Worm (Caenorhabditis elegans) whole organism, L4/young adult: ENCODE data around the gene srlf-15.

Experiments used
- W03F9.2 ChIP-seq: fragments of 150-350 bp; optimal IDR thresholded peaks from 2 replicates; lab custom pipeline; 2014; ENCODE audit warnings: missing biosample characterization, missing genetic modification characterization
- dao-5 ChIP-seq: sonication (generic microtip); optimal IDR thresholded peaks from 2 replicates; lab custom pipeline; 2016; ENCODE audit warnings: missing genotype, missing genetic modification characterization, moderate library complexity, missing compliant biosample characterization
- him-1 ChIP-seq: sonication (generic microtip); optimal IDR thresholded peaks from 2 replicates; lab custom pipeline; 2016; ENCODE audit warnings: missing genotype, missing genetic modification reagents, missing genetic modification characterization, missing compliant biosample characterization

srlf-15 gene

ce11 chrII:11016435-11016834, 19.4 kb upstream of the srlf-15 start:
- no peak for TF ChIP-seq W03F9.2 (tag; lab: Kevin White, UChicago)
- no peak for TF ChIP-seq him-1 (tag; lab: Kevin White, UChicago)

- no peak for TF ChIP-seq W03F9.2 (tag; lab: Kevin White, UChicago)
- no peak for TF ChIP-seq him-1 (tag; lab: Kevin White, UChicago)
- TF ChIP-seq dao-5 (tag; lab: Kevin White, UChicago) = no peak
Measured at ce11 chrII:11016835-11016883, 19.2 kb upstream of the srlf-15 start, which contains the start of gene ram-2. Gene ram-2 (minus strand): TSS chrII:11016881.

DNA sequence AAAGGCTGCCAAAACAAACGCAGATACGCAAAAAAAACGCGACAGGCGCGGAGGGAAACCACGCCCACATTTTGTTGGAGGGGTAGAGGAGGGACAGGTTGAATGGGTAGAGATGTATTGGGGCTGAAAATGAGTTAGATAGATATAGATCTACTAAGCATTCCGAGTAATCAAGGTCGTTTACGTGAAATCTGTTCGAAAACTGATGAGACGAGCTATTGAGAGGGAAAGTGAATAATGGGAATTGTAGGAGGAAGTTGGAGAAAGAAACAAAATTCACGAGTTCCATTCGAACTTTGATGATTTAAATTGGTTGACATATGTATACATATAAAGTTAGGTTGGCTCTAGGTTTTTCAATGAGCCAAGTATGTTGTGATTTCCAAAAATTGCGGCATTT, 19.0 kb upstream of the srlf-15 start:
- TF ChIP-seq dao-5 (tag; lab: Kevin White, UChicago) (no peak), him-1 (tag; lab: Kevin White, UChicago) (no peak), W03F9.2 (tag; lab: Kevin White, UChicago) (no peak)

ce11 chrII:11020707-11021106, 15.2 kb upstream of the srlf-15 start:
- TF ChIP-seq W03F9.2 (tag; lab: Kevin White, UChicago) (no peak), dao-5 (tag; lab: Kevin White, UChicago) (no peak), him-1 (tag; lab: Kevin White, UChicago) (no peak)

DNA sequence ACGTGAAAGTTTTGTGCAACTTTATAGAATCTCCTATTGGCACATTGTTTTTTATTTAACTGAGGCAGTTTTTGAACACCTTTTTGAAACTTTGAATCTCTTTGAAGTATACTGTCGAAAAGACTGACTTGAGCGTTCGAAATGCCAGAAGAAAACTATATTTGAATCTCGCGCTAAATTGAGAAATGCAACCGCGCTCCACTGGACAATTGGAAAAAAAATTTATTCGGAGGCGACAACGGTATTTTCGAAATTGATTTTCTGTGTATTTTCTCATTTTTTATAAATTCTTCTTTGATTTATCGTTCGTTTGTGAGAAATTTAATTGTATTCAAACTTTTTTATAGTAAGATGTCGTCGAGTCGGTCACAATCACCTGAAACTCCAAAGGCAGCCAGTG, 13.9 kb upstream of the srlf-15 start, which contains the start of gene let-858:
Gene let-858 (plus strand): TSS at position 348 of the 400 bp plus-strand sequence.
- peak; percentile 33 for TF ChIP-seq W03F9.2 (tag; lab: Kevin White, UChicago)
- TF ChIP-seq him-1 (tag; lab: Kevin White, UChicago) = no peak
- TF ChIP-seq dao-5 (tag; lab: Kevin White, UChicago) = no peak

DNA sequence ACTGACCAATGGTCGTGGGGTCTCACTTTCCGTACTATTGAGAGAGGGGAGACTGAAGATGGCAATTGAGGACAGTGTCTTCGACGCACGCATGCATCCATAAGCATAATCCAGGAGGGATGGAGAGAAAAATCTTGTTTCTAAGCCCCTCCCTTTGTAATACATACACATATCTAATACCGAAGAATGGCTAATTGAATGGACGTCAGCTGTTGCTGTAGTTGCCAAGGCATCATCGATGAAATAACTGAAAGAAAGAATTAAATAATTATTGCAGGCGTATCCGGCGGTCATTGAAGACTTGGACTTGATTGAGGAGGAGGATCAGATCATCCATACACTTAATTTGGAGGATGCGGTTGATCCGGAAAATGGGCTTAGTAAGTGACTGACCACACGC, 10.3 kb upstream of the srlf-15 start, which contains the start of gene F33A8.7:
Gene F33A8.7 (minus strand): TSS at position 101 of the 400 bp plus-strand sequence.
- TF ChIP-seq W03F9.2 (tag; lab: Kevin White, UChicago) (no peak), him-1 (tag; lab: Kevin White, UChicago) (no peak), dao-5 (tag; lab: Kevin White, UChicago) (no peak)

DNA sequence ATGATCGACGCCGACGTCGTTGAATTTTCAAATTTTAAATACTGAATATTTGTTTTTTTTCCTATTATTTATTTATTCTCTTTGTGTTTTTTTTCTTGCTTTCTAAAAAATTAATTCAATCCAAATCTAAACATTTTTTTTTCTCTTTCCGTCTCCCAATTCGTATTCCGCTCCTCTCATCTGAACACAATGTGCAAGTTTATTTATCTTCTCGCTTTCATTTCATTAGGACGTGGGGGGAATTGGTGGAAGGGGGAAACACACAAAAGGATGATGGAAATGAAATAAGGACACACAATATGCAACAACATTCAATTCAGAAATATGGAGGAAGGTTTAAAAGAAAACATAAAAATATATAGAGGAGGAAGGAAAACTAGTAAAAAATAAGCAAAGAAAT, 8.1 kb upstream of the srlf-15 start:
- TF ChIP-seq W03F9.2 (tag; lab: Kevin White, UChicago) = no peak

ce11 chrII:11030297-11030696, 5.6 kb upstream of the srlf-15 start, which contains the start of gene nlp-18:
Gene nlp-18 (minus strand): TSS chrII:11030397.
- no peak for TF ChIP-seq him-1 (tag; lab: Kevin White, UChicago)
- no peak for TF ChIP-seq dao-5 (tag; lab: Kevin White, UChicago)
- no peak for TF ChIP-seq W03F9.2 (tag; lab: Kevin White, UChicago)

ce11 chrII:11032812-11033211, 3.1 kb upstream of the srlf-15 start:
- no peak for TF ChIP-seq dao-5 (tag; lab: Kevin White, UChicago)
- no peak for TF ChIP-seq him-1 (tag; lab: Kevin White, UChicago)
- no peak for TF ChIP-seq W03F9.2 (tag; lab: Kevin White, UChicago)

DNA sequence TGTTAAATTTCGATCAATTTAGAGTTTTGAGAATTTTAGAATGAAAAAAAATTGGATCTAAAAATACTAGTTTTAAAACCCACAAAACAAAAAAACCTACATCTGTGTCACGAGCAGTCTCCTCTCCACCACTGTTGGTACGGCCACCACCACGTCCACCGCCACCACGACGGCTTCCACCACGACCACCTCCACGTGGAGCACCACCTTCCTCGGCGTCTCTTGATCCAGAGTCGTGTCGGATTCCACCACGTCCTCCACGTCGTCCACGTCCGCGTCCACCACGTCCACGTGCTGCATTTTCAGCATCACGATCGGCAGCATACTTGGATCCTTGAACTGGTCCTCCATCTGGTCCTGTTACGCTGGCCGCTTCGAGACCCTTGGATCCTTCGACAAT, 4.3 kb downstream of the srlf-15 start:
- TF ChIP-seq dao-5 (tag; lab: Kevin White, UChicago) = no peak

- no peak for TF ChIP-seq dao-5 (tag; lab: Kevin White, UChicago)
- no peak for TF ChIP-seq W03F9.2 (tag; lab: Kevin White, UChicago)
- TF ChIP-seq him-1 (tag; lab: Kevin White, UChicago) = no peak
Measured at ce11 chrII:11041027-11041426, 5.2 kb downstream of the srlf-15 start, which contains the start of gene cey-1. Gene cey-1 (minus strand): TSS chrII:11041206.

ce11 chrII:11041846-11042262, 6.0 kb downstream of the srlf-15 start:
- TF ChIP-seq him-1 (tag; lab: Kevin White, UChicago) (peak; percentile 12), W03F9.2 (tag; lab: Kevin White, UChicago) (no peak), dao-5 (tag; lab: Kevin White, UChicago) (no peak)

DNA sequence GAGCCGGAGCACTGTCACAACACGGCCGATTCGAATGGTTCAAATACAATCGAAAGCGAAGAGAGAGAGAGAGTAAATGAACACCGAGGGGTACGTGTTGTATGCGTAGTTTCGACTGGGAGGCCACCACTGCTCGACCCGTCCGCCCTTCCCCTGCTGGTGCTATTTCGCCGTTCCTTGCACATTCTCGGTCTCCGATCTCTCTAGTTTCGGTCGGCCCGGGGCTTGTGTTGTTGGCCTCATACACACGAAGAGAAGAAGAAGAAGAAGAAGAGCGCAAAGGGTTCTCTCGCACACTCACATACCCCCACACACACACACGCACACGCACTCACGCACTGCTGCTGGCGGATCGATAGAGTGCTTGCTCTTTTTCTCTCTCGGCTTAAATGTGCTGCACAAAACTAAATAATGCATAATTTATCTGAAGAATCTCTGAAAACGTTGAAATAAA, 7.0 kb downstream of the srlf-15 start:
- TF ChIP-seq him-1 (tag; lab: Kevin White, UChicago) (peak; percentile 68), W03F9.2 (tag; lab: Kevin White, UChicago) (no peak), dao-5 (tag; lab: Kevin White, UChicago) (no peak)

ce11 chrII:11043546-11044192, 7.8 kb downstream of the srlf-15 start:
- TF ChIP-seq dao-5 (tag; lab: Kevin White, UChicago) (no peak), W03F9.2 (tag; lab: Kevin White, UChicago) (no peak), him-1 (tag; lab: Kevin White, UChicago) (no peak)

DNA sequence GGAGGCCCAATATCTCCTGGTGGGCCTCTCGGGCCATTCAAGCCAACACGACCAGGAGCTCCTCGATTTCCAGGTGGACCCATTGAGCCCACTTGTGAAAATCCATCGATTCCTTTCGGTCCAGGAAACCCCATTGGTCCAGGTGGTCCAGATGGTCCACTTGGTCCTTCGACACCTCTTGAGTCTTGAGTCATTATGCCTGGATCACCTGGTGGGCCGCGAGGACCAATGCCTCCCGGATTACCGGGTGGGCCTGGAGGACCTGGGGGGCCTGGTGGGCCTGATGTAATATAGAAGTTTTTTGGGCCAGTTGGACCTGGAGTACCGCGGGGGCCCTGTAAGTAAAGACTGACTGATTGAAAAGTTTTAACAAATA, 8.3 kb downstream of the srlf-15 start:
- TF ChIP-seq him-1 (tag; lab: Kevin White, UChicago) = no peak
- no peak for TF ChIP-seq W03F9.2 (tag; lab: Kevin White, UChicago)
- no peak for TF ChIP-seq dao-5 (tag; lab: Kevin White, UChicago)
